Comparison of ENCODE assay signal across 2 worm cellular contexts in the genomic region with DNA sequence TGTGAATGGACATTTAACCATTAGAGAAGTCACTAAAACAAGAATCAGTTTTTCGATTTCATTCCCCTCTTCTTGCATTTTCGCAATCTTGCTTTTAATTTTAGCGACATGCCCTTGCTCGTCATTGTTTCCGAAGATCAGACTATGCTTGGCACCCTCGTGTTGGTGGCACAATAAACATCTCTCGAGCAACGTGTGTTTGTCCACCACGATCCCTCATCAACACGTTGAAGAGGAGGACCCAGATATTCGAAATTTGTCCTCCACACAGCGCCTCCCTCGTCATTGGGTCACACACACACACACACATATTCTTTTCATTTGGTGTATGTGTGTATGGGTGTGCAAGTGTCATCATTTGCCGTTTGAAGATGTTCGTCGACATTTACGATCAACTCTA.
TF ChIP-seq lines count a peak whose summit lies in the region.

A gene (plus strand): TSS at position 301 of the 400 bp plus-strand sequence.

TF ChIP-seq in whole organism, L1 larva, 84 proteins besides CTCF, POLR2A, EP300 and RAD21:
- peak; percentile 68 for TF ChIP-seq dsc-1 (tag; optimal IDR thresholded peaks at IDR 0.05; lab: Kevin White, UChicago)
- no peak for TF ChIP-seq nhr-76 (tag; optimal IDR thresholded peaks at IDR 0.05; lab: Kevin White, UChicago)
- no peak for TF ChIP-seq grh-1 (GFP tag; IDR thresholded peaks at IDR 0.05; lab: Robert Waterston, UW)
- no peak for TF ChIP-seq ceh-90 (tag; optimal IDR thresholded peaks at IDR 0.05; lab: Kevin White, UChicago)

TF ChIP-seq in whole organism, L4 larva, 104 proteins besides CTCF, POLR2A, EP300 and RAD21:
- no peak for TF ChIP-seq unc-130 (GFP tag; optimal IDR thresholded peaks at IDR 0.05; lab: Kevin White, UChicago)
- peak; percentile 39 for TF ChIP-seq mxl-3 (GFP tag; optimal IDR thresholded peaks at IDR 0.05; lab: Kevin White, UChicago)
